Fruit fly (Drosophila melanogaster): Measurements from ENCODE around the gene vls.

vls gene

DNA sequence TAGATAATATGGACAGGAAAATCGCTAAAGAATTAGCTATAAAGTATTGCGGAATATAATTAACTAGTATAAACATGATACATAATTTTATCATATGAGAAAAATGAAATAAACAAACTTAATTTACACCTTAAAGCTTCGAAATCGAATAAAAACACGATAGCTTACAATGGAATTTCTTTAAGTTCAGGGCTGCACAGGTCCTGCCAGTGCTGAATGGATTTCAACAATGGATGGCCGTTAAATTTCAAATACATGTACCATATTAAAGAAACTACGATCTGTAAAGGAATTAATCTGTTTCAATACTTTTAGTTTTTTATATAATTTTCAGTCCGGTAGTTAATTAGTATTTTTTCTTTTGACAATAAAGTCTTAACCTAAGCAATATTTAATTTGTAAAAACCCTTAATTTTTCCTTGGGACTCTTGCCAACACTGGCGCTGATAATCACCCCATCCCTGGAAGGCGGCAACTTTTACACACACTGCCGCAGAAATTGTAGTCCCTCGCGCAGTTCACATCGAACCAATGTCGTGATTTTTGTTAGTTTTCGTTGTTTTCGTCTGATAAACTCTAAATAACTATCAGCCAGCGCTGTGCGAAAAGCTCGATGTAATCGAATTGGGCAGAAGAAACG lies 4.3 kb downstream of the vls start, which contains the start of the genes barr and lok (continued):
- TF ChIP-seq CG12236 (GFP tag; optimal IDR thresholded peaks at IDR 0.05) (peak; percentile 8), fd3F (GFP tag; optimal IDR thresholded peaks at IDR 0.05) (no peak), HLH3B (GFP tag; IDR thresholded peaks at IDR 0.05) (no peak), CG17802 (tag; optimal IDR thresholded peaks at IDR 0.05) (peak; percentile 3), bsh (GFP tag; optimal IDR thresholded peaks at IDR 0.05) (peak in 1 of 2 experiments; percentile 4), H15 (GFP tag; IDR thresholded peaks at IDR 0.05) (no peak), Drgx (GFP tag; IDR thresholded peaks at IDR 0.05) (no peak), disco-r (GFP tag; optimal IDR thresholded peaks at IDR 0.05) (no peak), her (GFP tag; optimal IDR thresholded peaks at IDR 0.05) (no peak), ssp (GFP tag; IDR thresholded peaks at IDR 0.05) (peak; percentile 43; the same call in 1 of the 2 replicates), hkb (optimal IDR thresholded peaks at IDR 0.05) (no peak), hkb (GFP tag; IDR thresholded peaks at IDR 0.05) (no peak), lbe (GFP tag; optimal IDR thresholded peaks at IDR 0.05) (no peak), Ravus (GFP tag; IDR thresholded peaks at IDR 0.05) (no peak), schlank (tag; optimal IDR thresholded peaks at IDR 0.05) (no peak), yki (optimal IDR thresholded peaks at IDR 0.05) (no peak), Jarid2 (GFP tag; optimal IDR thresholded peaks at IDR 0.05) (no peak), Gug (GFP tag; IDR thresholded peaks at IDR 0.05) (peak; percentile 25; the same call in 1 of the 4 replicates), CG1602 (GFP tag; optimal IDR thresholded peaks at IDR 0.05) (peak; percentile 53), fd64A (GFP tag; optimal IDR thresholded peaks at IDR 0.05) (no peak), jing (GFP tag; optimal IDR thresholded peaks at IDR 0.05) (no peak), E2f1 (GFP tag; IDR thresholded peaks at IDR 0.05) (peak; percentile 45), Atf-2 (GFP tag; optimal IDR thresholded peaks at IDR 0.05) (peak; percentile 62), pb (GFP tag; optimal IDR thresholded peaks at IDR 0.05) (no peak), croc (GFP tag; conservative IDR thresholded peaks at IDR 0.05) (peak; percentile 28; the same call in 2 of the 3 replicates), Bdp1 (GFP tag; optimal IDR thresholded peaks at IDR 0.05) (peak; percentile 24), knrl (GFP tag; IDR thresholded peaks at IDR 0.05; ENCODE audit: partially characterized antibody) (no peak), CG15479 (GFP tag; optimal IDR thresholded peaks at IDR 0.05) (no peak), CG7745 (tag; optimal IDR thresholded peaks at IDR 0.05) (no peak), chif (GFP tag; optimal IDR thresholded peaks at IDR 0.05) (peak; percentile 10 to 65), pho (GFP tag; optimal IDR thresholded peaks at IDR 0.05) (peak; percentile 48), Rfx (GFP tag; IDR thresholded peaks at IDR 0.05) (peak; percentile 51; the same call in 1 of the 2 replicates), run (tag; optimal IDR thresholded peaks at IDR 0.05) (no peak), CG2712 (tag; optimal IDR thresholded peaks at IDR 0.05) (peak; percentile 60), twi (tag; optimal IDR thresholded peaks at IDR 0.05) (peak; percentile 40), peb (GFP tag; IDR thresholded peaks at IDR 0.05) (no peak), Nf-YC (tag; optimal IDR thresholded peaks at IDR 0.05) (no peak), CG18476 (GFP tag; optimal IDR thresholded peaks at IDR 0.05) (peak; percentile 60), bab2 (GFP tag; optimal IDR thresholded peaks at IDR 0.05) (peak; percentile 24), Spps (tag; optimal IDR thresholded peaks at IDR 0.05) (no peak), HLH54F (GFP tag; optimal IDR thresholded peaks at IDR 0.05) (peak; percentile 63), CG8089 (GFP tag; optimal IDR thresholded peaks at IDR 0.05) (peak; percentile 48), NC2α (GFP tag; optimal IDR thresholded peaks at IDR 0.05) (no peak), sr (GFP tag; IDR thresholded peaks at IDR 0.05) (no peak), CG8359 (GFP tag; optimal IDR thresholded peaks at IDR 0.05; ENCODE audit: borderline replicate concordance) (no peak), Optix (GFP tag; IDR thresholded peaks at IDR 0.05) (no peak), CG32532 (GFP tag; IDR thresholded peaks at IDR 0.05) (peak; percentile 33; the same call in 1 of the 2 replicates), Sry-δ (GFP tag; optimal IDR thresholded peaks at IDR 0.05) (peak; percentile 22), CG7928 (GFP tag; optimal IDR thresholded peaks at IDR 0.05) (peak; percentile 99), Lim3 (GFP tag; IDR thresholded peaks at IDR 0.05) (no peak), dimm (GFP tag; IDR thresholded peaks at IDR 0.05) (no peak), CG12104 (GFP tag; optimal IDR thresholded peaks at IDR 0.05) (peak; percentile 55)

Data from whole organism, embryonic.